Fruit fly (Drosophila melanogaster): Measurements from ENCODE around the gene Cpr100A.

Cpr100A gene

dm6 chr3R:30865365-30865770 is 2.0 kb upstream of the Cpr100A start (continued):
- TF ChIP-seq Hmx (GFP tag; optimal IDR thresholded peaks at IDR 0.05) (no peak), dmrt99B (tag; optimal IDR thresholded peaks at IDR 0.05) (peak; percentile 55), Oli (tag; optimal IDR thresholded peaks at IDR 0.05) (peak; percentile 9), CG6689 (GFP tag; IDR thresholded peaks at IDR 0.05) (peak; percentile 43), CG6254 (GFP tag; optimal IDR thresholded peaks at IDR 0.05) (peak; percentile 2), CG8290 (GFP tag; optimal IDR thresholded peaks at IDR 0.05) (peak; percentile 0), CG8290 (tag; optimal IDR thresholded peaks at IDR 0.05) (no peak), pita (GFP tag; optimal IDR thresholded peaks at IDR 0.05) (no peak), BEAF-32 (GFP tag; optimal IDR thresholded peaks at IDR 0.05) (no peak), fd96Cb (tag; optimal IDR thresholded peaks at IDR 0.05) (peak; percentile 39), PHDP (tag; optimal IDR thresholded peaks at IDR 0.05) (peak; percentile 16), sug (tag; optimal IDR thresholded peaks at IDR 0.05) (no peak), CG3065 (GFP tag; optimal IDR thresholded peaks at IDR 0.05) (no peak), Xrp1 (GFP tag; IDR thresholded peaks at IDR 0.05) (peak; percentile 73), CG13775 (GFP tag; optimal IDR thresholded peaks at IDR 0.05) (peak; percentile 17), CG4282 (GFP tag; optimal IDR thresholded peaks at IDR 0.05) (no peak), CG31441 (GFP tag; IDR thresholded peaks at IDR 0.05) (peak; percentile 42; the same call in 1 of the 2 replicates), CG4424 (GFP tag; optimal IDR thresholded peaks at IDR 0.05) (peak; percentile 17), tll (GFP tag; optimal IDR thresholded peaks at IDR 0.05) (peak in 1 of 2 experiments; percentile 77), tup (GFP tag; optimal IDR thresholded peaks at IDR 0.05) (no peak), CG32772 (GFP tag; IDR thresholded peaks at IDR 0.05) (no peak), zf30C (GFP tag; optimal IDR thresholded peaks at IDR 0.05) (no peak), Spps (tag; optimal IDR thresholded peaks at IDR 0.05) (peak; percentile 27), CG10979 (tag; optimal IDR thresholded peaks at IDR 0.05) (peak; percentile 68), Ptx1 (GFP tag; IDR thresholded peaks at IDR 0.05) (peak; percentile 41; the same call in 1 of the 2 replicates), CG33557 (GFP tag; optimal IDR thresholded peaks at IDR 0.05) (peak; percentile 55), sens (GFP tag) (peak; percentile 77), bowl (GFP tag; IDR thresholded peaks at IDR 0.05) (no peak), Mad (GFP tag; optimal IDR thresholded peaks at IDR 0.05) (no peak), Sox102F (GFP tag; optimal IDR thresholded peaks at IDR 0.05) (peak; percentile 6), CG2678 (tag; optimal IDR thresholded peaks at IDR 0.05) (peak; percentile 59), Hr51 (GFP tag; optimal IDR thresholded peaks at IDR 0.05) (peak in 1 of 2 experiments; percentile 40), phol (tag; optimal IDR thresholded peaks at IDR 0.05) (peak; percentile 42), CG33213 (GFP tag; optimal IDR thresholded peaks at IDR 0.05) (no peak), CG15601 (tag; optimal IDR thresholded peaks at IDR 0.05) (peak; percentile 44), CG3847 (GFP tag; IDR thresholded peaks at IDR 0.05) (peak; percentile 29; the same call in 1 of the 2 replicates), yki (optimal IDR thresholded peaks at IDR 0.05) (no peak), tin (GFP tag; optimal IDR thresholded peaks at IDR 0.05) (peak; percentile 24), CG18619 (GFP tag; optimal IDR thresholded peaks at IDR 0.05) (peak; percentile 14), CG9727 (GFP tag; optimal IDR thresholded peaks at IDR 0.05) (peak; percentile 43), gsb-n (tag; optimal IDR thresholded peaks at IDR 0.05) (peak; percentile 51), maf-S (GFP tag; optimal IDR thresholded peaks at IDR 0.05) (no peak), CoRest (tag; optimal IDR thresholded peaks at IDR 0.05) (peak; percentile 55), CG2712 (tag; optimal IDR thresholded peaks at IDR 0.05) (peak; percentile 72), bab2 (GFP tag; optimal IDR thresholded peaks at IDR 0.05) (no peak), wor (GFP tag; IDR thresholded peaks at IDR 0.05) (0 out of 2 replicates have a peak, but pooled peaks have one; percentile 19), so (GFP tag; IDR thresholded peaks at IDR 0.05) (peak; percentile 61; the same call in 1 of the 3 replicates), az2 (GFP tag; optimal IDR thresholded peaks at IDR 0.05) (peak; percentile 0), ap (GFP tag; IDR thresholded peaks at IDR 0.05) (0 out of 2 replicates have a peak, but pooled peaks have one; percentile 17), CG7556 (GFP tag; optimal IDR thresholded peaks at IDR 0.05) (peak; percentile 57), bcd (GFP tag; optimal IDR thresholded peaks at IDR 0.05) (peak; percentile 4)
